Worm (Caenorhabditis elegans) whole organism, L4 larva: ENCODE measurements around the gene K10B3.1.
A peak's percentile ranks its signal among the peaks of the same experiment; 100 is the strongest.

Experiments
- F44E2.7 ChIP-seq: fragments of 200-800 bp; sonication (Bioruptor generic); IDR thresholded peaks from 2 replicates; pipeline ENCODE4 v2.1.2; 2022; ENCODE audit warnings: missing genetic modification characterization, missing compliant biosample characterization
- R02D3.7 ChIP-seq: fragments of 150-350 bp; sonication (generic microtip); optimal IDR thresholded peaks from 3 replicates; lab custom pipeline; 2014; ENCODE audit warnings: missing biosample characterization, missing genetic modification characterization
- Y105C5A.15 ChIP-seq: fragments of 200-800 bp; sonication (Bioruptor generic); IDR thresholded peaks from 2 replicates; pipeline ENCODE4 v1.3.6; 2022; ENCODE audit warnings: missing genetic modification characterization, missing compliant biosample characterization
- Y5F2A.4 ChIP-seq: fragments of 200-800 bp; sonication (Bioruptor generic); optimal IDR thresholded peaks from 2 replicates; lab custom pipeline; 2018; ENCODE audit warnings: mild to moderate bottlenecking, missing genetic modification characterization, missing compliant biosample characterization
- ZK546.5 ChIP-seq, 2 experiments: sonication (generic microtip); optimal IDR thresholded peaks; 2 replicates each; lab custom pipeline; 2017; ENCODE audit warnings: missing biosample characterization in 2 of 2, missing genetic modification characterization in 2 of 2
- arid-1 ChIP-seq: fragments of 200-800 bp; sonication (Bioruptor generic); conservative IDR thresholded peaks from 2 replicates; pipeline ENCODE4 v1.3.6; 2022; ENCODE audit warnings: missing genetic modification reagents, missing genetic modification characterization, missing compliant biosample characterization
- ceh-32 ChIP-seq: sonication (generic microtip); optimal IDR thresholded peaks from 2 replicates; lab custom pipeline; 2016; ENCODE audit warnings: mild to moderate bottlenecking, missing genetic modification characterization, missing compliant biosample characterization; ENCODE audit not compliant: poor library complexity
- ceh-44 ChIP-seq: fragments of 200-800 bp; sonication (Bioruptor generic); IDR thresholded peaks from 2 replicates; pipeline ENCODE4 v1.3.6; 2022; ENCODE audit warnings: missing genetic modification reagents, missing genetic modification characterization, missing compliant biosample characterization
- ceh-62 ChIP-seq: sonication (generic microtip); optimal IDR thresholded peaks from 2 replicates; lab custom pipeline; 2017; ENCODE audit warnings: missing biosample characterization, missing genetic modification characterization
- cey-2 ChIP-seq: sonication (generic microtip); optimal IDR thresholded peaks from 3 replicates; lab custom pipeline; 2017; ENCODE audit warnings: missing genetic modification characterization, mild to moderate bottlenecking, missing compliant biosample characterization, antibody characterized with exemption, borderline replicate concordance; ENCODE audit not compliant: insufficient read depth
- daf-12 ChIP-seq: fragments of 150-350 bp; optimal IDR thresholded peaks from 2 replicates; lab custom pipeline; 2014; ENCODE audit warnings: missing biosample characterization, missing genetic modification reagents, missing genetic modification characterization
- daf-16 ChIP-seq, 3 experiments: sonication (generic microtip); optimal IDR thresholded peaks; 2 replicates each; lab custom pipeline; 2016 to 2017; ENCODE audit warnings: missing genetic modification characterization in 3 of 3, missing genetic modification reagents in 3 of 3, mild to moderate bottlenecking in 2 of 3, missing compliant biosample characterization in 2 of 3, missing biosample characterization in 1 of 3, moderate library complexity in 1 of 3
- daf-19 ChIP-seq: fragments of 200-800 bp; sonication (Bioruptor generic); conservative IDR thresholded peaks from 2 replicates; pipeline ENCODE4 v1.3.6; 2022; ENCODE audit warnings: missing genetic modification characterization, missing compliant biosample characterization
- dmd-8 ChIP-seq: fragments of 200-800 bp; sonication (Bioruptor generic); IDR thresholded peaks from 2 replicates; pipeline ENCODE4 v1.3.6; 2022; ENCODE audit warnings: missing genetic modification characterization, missing compliant biosample characterization
- dpl-1 ChIP-seq: fragments of 150-350 bp; optimal IDR thresholded peaks from 2 replicates; lab custom pipeline; 2014; ENCODE audit warnings: missing biosample characterization, missing genetic modification reagents, missing genetic modification characterization
- fos-1 ChIP-seq: fragments of 150-350 bp; optimal IDR thresholded peaks from 2 replicates; lab custom pipeline; 2014; ENCODE audit warnings: missing biosample characterization, missing genetic modification characterization
- hif-1 ChIP-seq, 2 experiments: sonication (generic microtip); optimal IDR thresholded peaks; 2 replicates each; lab custom pipeline; 2016 to 2017; ENCODE audit warnings: missing compliant biosample characterization in 2 of 2, missing genetic modification characterization in 2 of 2, missing genetic modification reagents in 2 of 2, missing genotype in 2 of 2, mild to moderate bottlenecking in 1 of 2
- hlh-11 ChIP-seq: fragments of 200-800 bp; sonication (Bioruptor generic); optimal IDR thresholded peaks from 2 replicates; lab custom pipeline; 2018; ENCODE audit warnings: mild to moderate bottlenecking, missing genetic modification characterization, missing compliant biosample characterization
- hlh-30 ChIP-seq: sonication (generic microtip); optimal IDR thresholded peaks from 2 replicates; lab custom pipeline; 2017; ENCODE audit warnings: antibody characterized with exemption, mild to moderate bottlenecking, missing genetic modification characterization, missing compliant biosample characterization; ENCODE audit not compliant: insufficient read depth
- lin-1 ChIP-seq: fragments of 200-800 bp; sonication (Bioruptor generic); IDR thresholded peaks from 2 replicates; pipeline ENCODE4 v1.3.6; 2022; ENCODE audit warnings: missing genetic modification reagents, missing genetic modification characterization, missing compliant biosample characterization
- lin-13 ChIP-seq: fragments of 150-350 bp; optimal IDR thresholded peaks from 2 replicates; lab custom pipeline; 2014; ENCODE audit warnings: missing biosample characterization, missing genetic modification reagents, missing genetic modification characterization
- lin-15B ChIP-seq: fragments of 150-350 bp; sonication (generic microtip); optimal IDR thresholded peaks from 3 replicates; lab custom pipeline; 2014; ENCODE audit warnings: missing biosample characterization, missing genetic modification characterization
- lir-3 ChIP-seq: sonication (generic microtip); optimal IDR thresholded peaks from 2 replicates; lab custom pipeline; 2016; ENCODE audit warnings: mild to moderate bottlenecking, missing genetic modification characterization, missing compliant biosample characterization
- madf-5 ChIP-seq, 2 experiments: fragments of 200-800 bp; sonication (Bioruptor generic); IDR thresholded peaks; 2 replicates each; pipeline ENCODE4 v1.3.6; 2022; ENCODE audit warnings: missing compliant biosample characterization in 2 of 2, missing genetic modification characterization in 2 of 2
- mdl-1 ChIP-seq, 2 experiments: fragments of 150-350 bp in 1 of 2; sonication (generic microtip) in 1 of 2; optimal IDR thresholded peaks; 2 replicates each; lab custom pipeline; 2014 to 2017; ENCODE audit warnings: missing biosample characterization in 2 of 2, missing genetic modification characterization in 2 of 2
- nhr-11 ChIP-seq: fragments of 150-350 bp; optimal IDR thresholded peaks from 2 replicates; lab custom pipeline; 2014; ENCODE audit warnings: missing biosample characterization, missing genetic modification characterization
- nhr-237 ChIP-seq: sonication (generic microtip); optimal IDR thresholded peaks from 2 replicates; lab custom pipeline; 2017; ENCODE audit warnings: missing biosample characterization, missing genetic modification characterization
- nhr-25 ChIP-seq: sonication (generic microtip); optimal IDR thresholded peaks from 2 replicates; lab custom pipeline; 2017; ENCODE audit warnings: missing genetic modification characterization, mild to moderate bottlenecking, missing compliant biosample characterization, antibody characterized with exemption, moderate library complexity, borderline replicate concordance; ENCODE audit not compliant: insufficient read depth
- nhr-28 ChIP-seq: fragments of 150-350 bp; optimal IDR thresholded peaks from 2 replicates; lab custom pipeline; 2014; ENCODE audit warnings: missing biosample characterization, missing genetic modification characterization
- nhr-77 ChIP-seq: fragments of 150-350 bp; optimal IDR thresholded peaks from 2 replicates; lab custom pipeline; 2014; ENCODE audit warnings: missing biosample characterization, missing genetic modification characterization
- php-3 ChIP-seq: fragments of 200-800 bp; sonication (Bioruptor generic); IDR thresholded peaks from 2 replicates; pipeline ENCODE4 v1.3.6; 2022; ENCODE audit warnings: missing genetic modification reagents, missing genetic modification characterization, missing compliant biosample characterization
- pqm-1 ChIP-seq: sonication (generic microtip); optimal IDR thresholded peaks from 2 replicates; lab custom pipeline; 2017; ENCODE audit warnings: missing biosample characterization, missing genetic modification characterization
- rbr-2 ChIP-seq: sonication (generic microtip); optimal IDR thresholded peaks from 2 replicates; lab custom pipeline; 2016; ENCODE audit warnings: missing genotype, missing genetic modification characterization, missing compliant biosample characterization
- saeg-2 ChIP-seq: fragments of 200-800 bp; sonication (Bioruptor generic); IDR thresholded peaks from 2 replicates; pipeline ENCODE4 v1.3.6; 2022; ENCODE audit warnings: missing genetic modification reagents, missing genetic modification characterization, missing compliant biosample characterization
- spr-1 ChIP-seq: sonication (generic microtip); optimal IDR thresholded peaks from 2 replicates; lab custom pipeline; 2016; ENCODE audit warnings: mild to moderate bottlenecking, missing genetic modification characterization, missing compliant biosample characterization
- tra-1 ChIP-seq: fragments of 200-800 bp; sonication (Bioruptor generic); IDR thresholded peaks from 2 replicates; pipeline ENCODE4 v1.3.6; 2022; ENCODE audit warnings: missing genetic modification reagents, missing genetic modification characterization, missing compliant biosample characterization
- unc-130 ChIP-seq: sonication (generic microtip); optimal IDR thresholded peaks from 2 replicates; lab custom pipeline; 2016; ENCODE audit warnings: missing genetic modification reagents, missing genetic modification characterization, missing compliant biosample characterization
- unc-39 ChIP-seq: sonication (generic microtip); optimal IDR thresholded peaks from 2 replicates; lab custom pipeline; 2017; ENCODE audit warnings: missing biosample characterization, missing genetic modification characterization
- unc-62 ChIP-seq, 3 experiments: fragments of 150-350 bp in 1 of 3; sonication (generic microtip); optimal IDR thresholded peaks in 2 of 3; peaks in 1 of 3; 1 replicate in 1 of 3; 2 replicates in 2 of 3; lab custom pipeline; 2014 to 2017; ENCODE audit warnings: missing biosample characterization in 3 of 3, missing genetic modification characterization in 3 of 3, missing genetic modification reagents in 3 of 3, missing genotype in 1 of 3
- zag-1 ChIP-seq: fragments of 150-350 bp; optimal IDR thresholded peaks from 2 replicates; lab custom pipeline; 2014; ENCODE audit warnings: missing biosample characterization, missing genetic modification characterization
- ztf-11 ChIP-seq: fragments of 150-350 bp; optimal IDR thresholded peaks from 2 replicates; lab custom pipeline; 2014; ENCODE audit warnings: missing biosample characterization, missing genetic modification characterization

The K10B3.1 gene

DNA sequence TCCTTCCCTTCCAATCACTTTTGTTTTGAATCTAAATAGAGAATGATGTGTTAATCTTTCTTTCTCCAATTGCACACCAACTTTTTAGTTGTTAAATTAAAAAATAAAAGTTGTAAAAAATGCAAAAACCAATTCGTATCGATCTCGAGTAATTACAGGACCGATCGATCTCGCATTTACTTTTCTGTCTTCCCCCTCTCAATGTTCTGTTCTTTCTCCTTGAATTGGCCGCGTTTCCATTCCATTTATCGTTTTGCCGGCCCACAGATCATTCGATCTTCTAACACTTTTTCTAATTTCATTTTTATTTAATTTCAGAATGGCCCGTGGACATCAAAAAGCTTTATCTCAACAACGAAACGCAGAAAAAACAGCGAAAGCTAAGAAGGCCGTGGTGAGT, at the start of gene K10B3.1:
Gene K10B3.1 (plus strand): TSS at position 301 of the 400 bp plus-strand sequence.
- peak; percentile 17 for TF ChIP-seq hlh-11 (tag; lab: Kevin White, UChicago)
- no peak for TF ChIP-seq unc-130 (GFP tag; lab: Kevin White, UChicago)

DNA sequence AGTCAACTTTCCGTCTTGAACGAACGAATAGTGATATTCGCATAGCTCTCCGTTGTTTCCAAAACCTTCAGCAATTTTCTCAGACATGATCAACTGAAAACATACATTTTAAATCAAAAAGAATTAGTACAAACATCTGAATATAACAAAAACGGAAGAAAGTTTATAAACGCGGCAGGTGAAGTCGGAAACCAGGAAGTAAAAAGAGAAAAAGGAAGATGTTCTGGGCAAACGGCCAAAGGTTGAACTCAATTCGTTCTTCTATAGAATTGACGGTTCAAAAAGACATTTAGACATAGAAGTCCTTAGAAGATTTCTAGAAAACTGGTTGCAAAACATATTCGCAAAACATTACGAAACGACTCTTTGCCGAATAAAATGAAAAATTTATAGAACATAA, 48.0 kb upstream of the K10B3.1 start, which contains the start of gene F52E4.5:
Gene F52E4.5 (minus strand): TSS at position 101 of the 400 bp plus-strand sequence.
- no peak for TF ChIP-seq madf-5 (GFP tag; IDR thresholded peaks at IDR 0.05; lab: Robert Waterston, UW)
- TF ChIP-seq unc-39 (tag; lab: Kevin White, UChicago): no peak
- TF ChIP-seq F44E2.7 (GFP tag; lab: Robert Waterston, UW): no peak
- TF ChIP-seq dmd-8 (GFP tag; lab: Robert Waterston, UW): no peak
- no peak for TF ChIP-seq nhr-237 (tag; lab: Kevin White, UChicago)
- TF ChIP-seq hlh-11 (tag; lab: Kevin White, UChicago): no peak
- no peak for TF ChIP-seq daf-12
- TF ChIP-seq dpl-1 (GFP tag; lab: Kevin White, UChicago): no peak
- TF ChIP-seq nhr-11 (tag; lab: Kevin White, UChicago): no peak
- TF ChIP-seq R02D3.7 (tag; lab: Kevin White, UChicago): no peak
- TF ChIP-seq saeg-2 (GFP tag; lab: Robert Waterston, UW): no peak
- TF ChIP-seq hif-1 (tag; optimal IDR thresholded peaks at IDR 0.05; lab: Kevin White, UChicago): no peak
- no peak for TF ChIP-seq arid-1 (GFP tag; lab: Robert Waterston, UW)
- no peak for TF ChIP-seq lin-13
- no peak for TF ChIP-seq lir-3 (tag; lab: Kevin White, UChicago)
- no peak for TF ChIP-seq nhr-25 (tag; lab: Kevin White, UChicago)
- no peak for TF ChIP-seq Y5F2A.4 (GFP tag; lab: Kevin White, UChicago)
- no peak for TF ChIP-seq ztf-11 (tag; lab: Kevin White, UChicago)
- TF ChIP-seq, all 104 proteins: peak for 0

DNA sequence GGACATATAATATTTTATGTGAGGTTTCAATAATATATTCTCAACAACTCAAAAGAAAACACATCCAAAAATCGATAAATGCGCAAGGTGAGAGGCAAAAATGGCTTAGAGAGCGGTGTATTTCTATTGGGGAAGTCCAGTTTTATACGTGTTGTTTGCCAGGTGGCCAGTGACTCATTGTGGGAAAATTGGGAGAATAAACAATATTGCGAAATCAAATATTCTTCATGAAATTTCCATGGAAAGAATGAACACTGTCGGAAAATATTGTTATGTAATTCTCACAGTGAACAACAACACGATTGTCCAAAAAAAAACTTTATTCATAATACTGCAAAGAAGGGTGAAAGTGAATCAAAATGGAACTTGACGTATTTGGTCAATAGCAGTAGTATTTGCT, 47.6 kb upstream of the K10B3.1 start:
- TF ChIP-seq mdl-1 (tag; optimal IDR thresholded peaks at IDR 0.05; lab: Kevin White, UChicago) (no peak), saeg-2 (GFP tag; lab: Robert Waterston, UW) (no peak), daf-19 (GFP tag; lab: Robert Waterston, UW) (no peak), nhr-77 (tag; lab: Kevin White, UChicago) (no peak), ceh-32 (no peak)

DNA sequence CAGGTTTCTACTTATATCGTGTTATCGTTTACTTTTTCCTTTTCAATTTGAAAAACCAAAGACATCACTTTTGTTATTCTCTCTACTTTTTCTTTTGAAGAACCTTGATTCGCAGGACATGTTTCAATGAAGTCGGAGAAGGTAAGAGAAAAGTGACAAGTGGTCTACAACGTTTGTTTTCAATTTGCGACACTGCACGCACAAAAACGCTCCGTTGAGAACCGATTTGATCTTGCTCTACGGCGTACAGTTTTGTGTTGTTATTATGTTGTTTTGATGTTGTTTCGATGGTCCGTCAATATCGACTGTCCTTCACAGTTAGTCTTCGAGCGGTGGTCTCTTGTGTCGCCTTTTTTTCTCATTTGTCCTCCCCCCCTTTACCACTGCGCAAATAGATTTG, 45.9 kb upstream of the K10B3.1 start, which contains the start of gene pccb-1:
Gene pccb-1 (plus strand): TSS at position 127 of the 400 bp plus-strand sequence.
- TF ChIP-seq Y105C5A.15 (GFP tag; lab: Robert Waterston, UW): no peak
- TF ChIP-seq ZK546.5 (tag; optimal IDR thresholded peaks at IDR 0.05; lab: Kevin White, UChicago): no peak
- no peak for TF ChIP-seq cey-2 (tag; lab: Kevin White, UChicago)
- no peak for TF ChIP-seq lir-3 (tag; lab: Kevin White, UChicago)
- TF ChIP-seq ceh-62 (tag; lab: Kevin White, UChicago): no peak
- no peak for TF ChIP-seq fos-1
- no peak for TF ChIP-seq rbr-2 (tag; lab: Kevin White, UChicago)
- no peak for TF ChIP-seq ceh-44 (GFP tag; lab: Robert Waterston, UW)
- TF ChIP-seq mdl-1 (tag; optimal IDR thresholded peaks at IDR 0.05; lab: Kevin White, UChicago): no peak
- TF ChIP-seq, all 104 proteins: peak for 0

DNA sequence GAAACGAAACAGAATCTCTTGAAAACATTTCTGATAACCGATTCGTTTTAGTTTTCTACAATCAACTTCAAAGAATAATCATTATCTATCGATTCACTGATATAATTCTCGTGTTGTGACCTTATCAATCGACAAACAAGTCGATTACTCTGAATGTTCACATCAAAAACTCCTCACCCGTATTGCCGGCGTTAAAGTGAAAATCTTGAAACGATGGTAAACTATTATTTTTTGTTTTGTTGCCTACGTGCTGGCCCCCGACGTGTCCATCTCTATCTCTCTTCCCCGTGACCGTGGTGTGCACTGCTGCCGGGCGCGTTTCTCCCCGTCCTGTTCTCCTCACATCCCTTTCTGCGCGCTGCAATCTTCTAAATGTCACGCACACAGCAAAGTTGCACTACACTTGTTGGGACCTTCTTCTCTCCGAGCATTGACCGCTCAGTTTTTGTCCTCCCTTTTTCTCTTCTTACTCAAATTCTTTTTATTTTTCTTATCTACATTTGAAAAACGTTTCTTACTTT, 45.3 kb upstream of the K10B3.1 start:
- TF ChIP-seq lin-15B (tag; lab: Kevin White, UChicago) (no peak), rbr-2 (tag; lab: Kevin White, UChicago) (peak; percentile 43), tra-1 (GFP tag; lab: Robert Waterston, UW) (no peak), nhr-28 (peak; percentile 80), unc-62 (GFP tag; optimal IDR thresholded peaks at IDR 0.05 in 1 of 2; lab: Kevin White, UChicago) (peak in 1 of 2 experiments; percentile 91), unc-62 (tag; optimal IDR thresholded peaks at IDR 0.05; lab: Kevin White, UChicago) (no peak), mdl-1 (tag; optimal IDR thresholded peaks at IDR 0.05; lab: Kevin White, UChicago) (peak; percentile 31 to 78), hif-1 (tag; optimal IDR thresholded peaks at IDR 0.05; lab: Kevin White, UChicago) (peak; percentile 91 to 100), zag-1 (tag; lab: Kevin White, UChicago) (no peak), lin-1 (GFP tag; lab: Robert Waterston, UW) (peak; percentile 9; the same call in 1 of the 2 replicates), hlh-30 (tag; lab: Kevin White, UChicago) (peak; percentile 92), ZK546.5 (tag; optimal IDR thresholded peaks at IDR 0.05; lab: Kevin White, UChicago) (no peak), spr-1 (no peak), pqm-1 (tag; lab: Kevin White, UChicago) (peak; percentile 61), daf-16 (GFP tag; optimal IDR thresholded peaks at IDR 0.05; lab: Kevin White, UChicago) (peak in 1 of 2 experiments; percentile 48), daf-16 (tag; optimal IDR thresholded peaks at IDR 0.05; lab: Kevin White, UChicago) (peak; percentile 96), php-3 (0 out of 2 replicates have a peak, but pooled peaks have one; percentile 46)
